Worm (Caenorhabditis elegans): ENCODE results near the gene nep-3.

DNA sequence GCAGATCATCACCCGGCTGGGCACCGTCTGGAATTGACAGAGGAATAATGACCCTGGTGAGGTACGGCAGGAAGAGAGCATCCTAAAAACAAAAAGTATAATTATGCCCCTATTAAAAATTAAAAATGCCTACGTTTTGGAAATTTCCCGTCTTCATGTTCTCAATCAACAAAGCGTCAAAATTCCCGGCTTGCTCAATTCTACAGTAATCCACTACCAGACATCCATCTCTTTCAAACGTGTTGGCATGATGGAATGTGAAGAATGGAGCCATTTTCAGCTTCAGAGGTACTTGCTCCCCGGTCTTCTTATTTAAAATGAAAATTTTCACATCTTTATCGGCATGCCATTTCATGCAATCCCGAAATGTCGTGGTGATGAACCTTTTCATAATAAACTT is 32.3 kb upstream of the nep-3 start:
- TF ChIP-seq ztf-16 (tag; optimal IDR thresholded peaks at IDR 0.05) (no peak), pat-9 (tag; optimal IDR thresholded peaks at IDR 0.05) (no peak), ceh-9 (tag; optimal IDR thresholded peaks at IDR 0.05) (no peak), fax-1 (tag; optimal IDR thresholded peaks at IDR 0.05) (no peak), sox-4 (tag; optimal IDR thresholded peaks at IDR 0.05) (no peak), pros-1 (tag; optimal IDR thresholded peaks at IDR 0.05) (no peak), ama-1 (optimal IDR thresholded peaks at IDR 0.05) (no peak), hlh-30 (tag; optimal IDR thresholded peaks at IDR 0.05; ENCODE audit: insufficient read depth) (no peak), ceh-19 (GFP tag; optimal IDR thresholded peaks at IDR 0.05) (no peak), nhr-232 (tag; optimal IDR thresholded peaks at IDR 0.05) (no peak), pha-2 (tag; optimal IDR thresholded peaks at IDR 0.05) (no peak), F13H6.1 (tag; optimal IDR thresholded peaks at IDR 0.05) (no peak), K09A11.1 (tag; optimal IDR thresholded peaks at IDR 0.05; ENCODE audit: insufficient read depth) (no peak), pag-3 (tag; optimal IDR thresholded peaks at IDR 0.05; ENCODE audit: borderline replicate concordance) (no peak)
